Fruit fly (Drosophila melanogaster): Measurements from ENCODE around the gene Osi10a.

DNA sequence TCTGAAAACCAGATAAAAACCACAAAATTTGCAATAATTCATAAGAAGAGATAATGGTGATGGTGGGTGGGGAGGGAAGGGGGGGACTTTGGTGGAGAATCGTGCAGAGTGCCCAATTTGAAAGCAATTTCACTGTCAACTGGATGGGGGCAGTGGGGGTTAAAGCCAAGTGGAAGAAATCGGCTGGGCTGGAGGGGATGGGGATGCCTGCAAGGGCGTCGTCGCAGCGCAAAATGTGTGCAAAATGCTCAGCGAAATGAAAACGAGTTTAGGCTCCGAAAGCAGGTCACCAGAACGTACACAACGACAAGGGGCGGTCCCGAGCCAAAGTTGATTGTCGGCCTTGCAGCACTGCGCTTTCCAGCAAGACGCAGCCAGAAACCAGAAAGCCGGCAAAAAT is 10.9 kb upstream of the Osi10a start:
- TF ChIP-seq pan (optimal IDR thresholded peaks at IDR 0.05) = no peak
- TF ChIP-seq Dll (optimal IDR thresholded peaks at IDR 0.05) = peak; percentile 64
- TF ChIP-seq usp (GFP tag; optimal IDR thresholded peaks at IDR 0.05) = no peak
- TF ChIP-seq CG8478 (optimal IDR thresholded peaks at IDR 0.05) = no peak
- TF ChIP-seq psq (optimal IDR thresholded peaks at IDR 0.05) = no peak
